Worm (Caenorhabditis elegans): ENCODE measurements around the gene comt-5.
A peak's percentile ranks its signal among the peaks of the same experiment; 100 is the strongest.

The comt-5 gene

DNA sequence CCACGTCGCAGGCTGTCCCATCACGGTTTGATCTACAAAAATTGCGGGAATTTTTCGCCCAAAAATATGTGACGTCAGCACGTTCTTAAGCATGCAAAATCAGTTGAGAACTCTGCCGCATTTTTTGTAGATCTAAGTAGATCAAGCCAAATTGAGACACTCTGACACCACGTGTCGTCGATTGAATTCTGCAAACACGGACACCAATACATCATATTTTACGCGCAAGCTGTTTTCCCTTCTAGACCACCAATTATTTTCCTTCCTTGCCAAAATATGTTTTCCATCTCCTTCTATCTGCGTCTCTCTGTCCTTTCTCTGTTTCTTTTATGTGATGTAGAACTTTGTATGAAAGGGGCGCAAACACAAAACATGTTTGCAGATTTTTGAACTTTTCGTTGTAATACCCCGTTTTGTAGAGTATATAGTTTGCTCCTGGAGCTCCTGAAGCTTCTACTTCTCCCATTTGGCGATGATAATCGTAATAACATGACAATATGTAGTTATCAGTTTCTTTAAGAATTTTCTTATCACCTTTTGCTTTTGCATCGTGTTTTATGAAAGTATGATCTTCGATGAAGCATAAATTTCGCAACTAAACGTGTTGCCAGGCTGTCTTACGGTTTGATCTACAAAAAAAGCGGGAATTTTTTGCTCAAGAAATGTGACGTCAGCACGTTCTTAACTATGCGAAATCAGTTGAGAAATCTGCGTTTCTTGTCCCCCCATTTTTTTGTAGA is 2.5 kb upstream of the comt-5 start:
- TF ChIP-seq fos-1 (tag; optimal IDR thresholded peaks at IDR 0.05) (peak; percentile 53), lsy-2 (tag; optimal IDR thresholded peaks at IDR 0.05) (no peak), C34F6.9 (tag; optimal IDR thresholded peaks at IDR 0.05) (peak; percentile 5), sma-9 (GFP tag; optimal IDR thresholded peaks at IDR 0.05) (peak; percentile 23), sma-9 (tag; optimal IDR thresholded peaks at IDR 0.05) (no peak), mdl-1 (tag; optimal IDR thresholded peaks at IDR 0.05) (no peak)

- TF ChIP-seq nhr-237 (tag; optimal IDR thresholded peaks at IDR 0.05) (no peak), blmp-1 (tag; optimal IDR thresholded peaks at IDR 0.05; ENCODE audit: insufficient read depth) (no peak), unc-39 (tag; optimal IDR thresholded peaks at IDR 0.05) (no peak), Y55F3AM.14 (GFP tag; optimal IDR thresholded peaks at IDR 0.05) (no peak), unc-62 (GFP tag; optimal IDR thresholded peaks at IDR 0.05) (no peak), sma-3 (GFP tag; optimal IDR thresholded peaks at IDR 0.05) (no peak), egl-27 (tag; optimal IDR thresholded peaks at IDR 0.05) (no peak), nhr-77 (tag; optimal IDR thresholded peaks at IDR 0.05) (no peak), mab-5 (tag; optimal IDR thresholded peaks at IDR 0.05) (no peak), mdl-1 (tag; optimal IDR thresholded peaks at IDR 0.05) (no peak)
Measured at ce11 chrV:2054254-2054653, 845 bp upstream of the comt-5 start.

- no peak for TF ChIP-seq snpc-4 (tag; optimal IDR thresholded peaks at IDR 0.05)
- no peak for TF ChIP-seq unc-39 (tag; optimal IDR thresholded peaks at IDR 0.05)
- no peak for TF ChIP-seq fos-1 (tag; optimal IDR thresholded peaks at IDR 0.05)
- no peak for TF ChIP-seq ceh-16 (tag; optimal IDR thresholded peaks at IDR 0.05)
- TF ChIP-seq R02D3.7 (tag; optimal IDR thresholded peaks at IDR 0.05), result no peak
- no peak for TF ChIP-seq lin-39 (tag; optimal IDR thresholded peaks at IDR 0.05)
- TF ChIP-seq aly-2 (tag; optimal IDR thresholded peaks at IDR 0.05), result no peak
- TF ChIP-seq F13H6.1 (tag; optimal IDR thresholded peaks at IDR 0.05), result no peak
- TF ChIP-seq unc-62 (GFP tag; optimal IDR thresholded peaks at IDR 0.05), result no peak
- no peak for TF ChIP-seq elt-3 (tag; optimal IDR thresholded peaks at IDR 0.05)
- TF ChIP-seq nhr-6 (tag; optimal IDR thresholded peaks at IDR 0.05), result no peak
- TF ChIP-seq ztf-4 (tag; optimal IDR thresholded peaks at IDR 0.05), result no peak
Measured at ce11 chrV:2051507-2051906, 1.9 kb downstream of the comt-5 start, which contains the start of gene Y40B10A.11. TSS of gene Y40B10A.11 (minus strand) at chrV:2051607.

- no peak for TF ChIP-seq peb-1 (tag; optimal IDR thresholded peaks at IDR 0.05)
- TF ChIP-seq nhr-237 (tag; optimal IDR thresholded peaks at IDR 0.05), result no peak
- no peak for TF ChIP-seq unc-62 (GFP tag; optimal IDR thresholded peaks at IDR 0.05)
- TF ChIP-seq nhr-11 (tag; optimal IDR thresholded peaks at IDR 0.05), result no peak
Measured at ce11 chrV:2050790-2051189, 2.6 kb downstream of the comt-5 start.

DNA sequence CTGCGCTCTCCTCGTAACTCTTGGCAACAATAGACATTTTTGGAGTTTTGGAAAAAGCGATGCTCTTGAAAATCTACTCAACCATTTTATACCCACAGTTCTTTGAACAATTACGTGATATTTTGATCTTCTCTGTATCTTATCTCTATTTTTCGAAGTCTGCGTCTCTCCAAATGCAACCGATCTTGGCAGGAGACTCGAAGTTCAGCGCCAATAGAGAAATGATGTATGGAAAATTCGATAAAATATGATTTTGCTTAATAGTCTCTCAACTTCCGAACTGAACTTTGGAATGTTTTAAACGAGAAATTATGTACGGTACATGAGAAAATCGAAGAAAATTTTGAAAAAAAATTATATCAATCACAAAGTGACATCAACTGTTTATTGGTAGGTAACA is 3.3 kb downstream of the comt-5 start, which contains the start of gene comt-4:
comt-4 (minus strand) TSS at position 50 of the 400 bp plus-strand sequence.
- no peak for TF ChIP-seq ama-1 (optimal IDR thresholded peaks at IDR 0.05)
- no peak for TF ChIP-seq F13H6.1 (tag; optimal IDR thresholded peaks at IDR 0.05)
- peak; percentile 4 for TF ChIP-seq fos-1 (tag; optimal IDR thresholded peaks at IDR 0.05)
- TF ChIP-seq sma-9 (GFP tag; optimal IDR thresholded peaks at IDR 0.05), result peak; percentile 71
- no peak for TF ChIP-seq sma-9 (tag; optimal IDR thresholded peaks at IDR 0.05)
- TF ChIP-seq nhr-129 (tag; optimal IDR thresholded peaks at IDR 0.05), result no peak
- no peak for TF ChIP-seq R02D3.7 (tag; optimal IDR thresholded peaks at IDR 0.05)
- TF ChIP-seq C34F6.9 (tag; optimal IDR thresholded peaks at IDR 0.05), result no peak
- no peak for TF ChIP-seq sma-3 (GFP tag; optimal IDR thresholded peaks at IDR 0.05)
- no peak for TF ChIP-seq nhr-12 (tag; optimal IDR thresholded peaks at IDR 0.05)
- TF ChIP-seq mab-5 (tag; optimal IDR thresholded peaks at IDR 0.05), result no peak

- TF ChIP-seq unc-55 (GFP tag; optimal IDR thresholded peaks at IDR 0.05) (no peak), alr-1 (tag; optimal IDR thresholded peaks at IDR 0.05) (no peak), lin-39 (tag; optimal IDR thresholded peaks at IDR 0.05) (no peak), lin-13 (GFP tag; optimal IDR thresholded peaks at IDR 0.05) (no peak), nhr-77 (tag; optimal IDR thresholded peaks at IDR 0.05) (no peak), skn-1 (tag; optimal IDR thresholded peaks at IDR 0.05) (no peak), R02D3.7 (tag; optimal IDR thresholded peaks at IDR 0.05) (no peak), elt-3 (tag; optimal IDR thresholded peaks at IDR 0.05) (no peak), nhr-11 (tag; optimal IDR thresholded peaks at IDR 0.05) (no peak), nhr-25 (tag; optimal IDR thresholded peaks at IDR 0.05) (no peak), ama-1 (optimal IDR thresholded peaks at IDR 0.05) (no peak), C34F6.9 (tag; optimal IDR thresholded peaks at IDR 0.05) (no peak), crh-2 (tag; optimal IDR thresholded peaks at IDR 0.05) (no peak), nhr-23 (tag; optimal IDR thresholded peaks at IDR 0.05) (no peak), mab-5 (tag; optimal IDR thresholded peaks at IDR 0.05) (no peak), lsy-2 (tag; optimal IDR thresholded peaks at IDR 0.05) (no peak), Y55F3AM.14 (GFP tag; optimal IDR thresholded peaks at IDR 0.05) (no peak)
Measured at ce11 chrV:2045956-2046355, 7.5 kb downstream of the comt-5 start, which contains the start of gene Y40B10A.5. TSS of gene Y40B10A.5 (minus strand) at chrV:2046056.
